Worm (Caenorhabditis elegans) whole organism, late embryonic: Measurements from ENCODE around the gene F13A7.7.

Source experiments
- Y22D7AL.16 ChIP-seq: sonication (generic microtip); optimal IDR thresholded peaks from 2 replicates; lab custom pipeline; 2016; ENCODE audit warnings: missing genetic modification characterization, missing compliant biosample characterization
- ahr-1 ChIP-seq: sonication (generic microtip); optimal IDR thresholded peaks from 2 replicates; lab custom pipeline; 2016; ENCODE audit warnings: missing genetic modification characterization, missing compliant biosample characterization
- ceh-14 ChIP-seq: sonication (generic microtip); optimal IDR thresholded peaks from 2 replicates; lab custom pipeline; 2016; ENCODE audit warnings: missing genotype, missing genetic modification characterization, missing compliant biosample characterization
- ceh-18 ChIP-seq: sonication (generic microtip); optimal IDR thresholded peaks from 2 replicates; lab custom pipeline; 2016; ENCODE audit warnings: missing genetic modification characterization, missing compliant biosample characterization
- ceh-31 ChIP-seq: sonication (generic microtip); optimal IDR thresholded peaks from 2 replicates; lab custom pipeline; 2016; ENCODE audit warnings: missing genetic modification characterization, missing compliant biosample characterization
- dmd-4 ChIP-seq: sonication (generic microtip); optimal IDR thresholded peaks from 2 replicates; lab custom pipeline; 2016; ENCODE audit warnings: borderline replicate concordance, missing genetic modification characterization, missing compliant biosample characterization
- elt-4 ChIP-seq: sonication (generic microtip); optimal IDR thresholded peaks from 2 replicates; lab custom pipeline; 2016; ENCODE audit warnings: missing genetic modification characterization, missing compliant biosample characterization
- fkh-10 ChIP-seq: fragments of 150-350 bp; optimal IDR thresholded peaks from 2 replicates; lab custom pipeline; 2014; ENCODE audit warnings: missing biosample characterization, missing genetic modification reagents, missing genetic modification characterization
- hlh-13 ChIP-seq: fragments of 200-800 bp; sonication (Bioruptor generic); optimal IDR thresholded peaks from 2 replicates; lab custom pipeline; 2018; ENCODE audit warnings: mild to moderate bottlenecking, missing genetic modification characterization, missing compliant biosample characterization
- hlh-30 ChIP-seq: sonication (generic microtip); optimal IDR thresholded peaks from 2 replicates; lab custom pipeline; 2017; ENCODE audit warnings: antibody characterized with exemption, missing genetic modification characterization, missing compliant biosample characterization; ENCODE audit not compliant: insufficient read depth
- nfya-1 ChIP-seq: sonication (generic microtip); optimal IDR thresholded peaks from 2 replicates; lab custom pipeline; 2017; ENCODE audit warnings: missing genetic modification characterization, mild to moderate bottlenecking, missing compliant biosample characterization, antibody characterized with exemption, moderate library complexity
- nhr-11 ChIP-seq: fragments of 150-350 bp; optimal IDR thresholded peaks from 2 replicates; lab custom pipeline; 2014; ENCODE audit warnings: missing biosample characterization, missing genetic modification characterization
- pha-4 ChIP-seq: fragments of 150-350 bp; optimal IDR thresholded peaks from 2 replicates; lab custom pipeline; 2018; ENCODE audit warnings: missing biosample characterization, missing genetic modification reagents, missing genetic modification characterization
- unc-86 ChIP-seq: sonication (generic microtip); optimal IDR thresholded peaks from 2 replicates; lab custom pipeline; 2016; ENCODE audit warnings: missing genetic modification characterization, missing compliant biosample characterization

ce11 chrV:16377849-16378248, 5.8 kb downstream of the F13A7.7 start, which contains the start of gene F13A7.1:
- TF ChIP-seq Y22D7AL.16 (tag; lab: Kevin White, UChicago) (no peak), unc-86 (tag; lab: Kevin White, UChicago) (no peak), fkh-10 (no peak), pha-4 (tag; lab: Kevin White, UChicago) (no peak), ahr-1 (tag; lab: Kevin White, UChicago) (no peak), ceh-14 (tag; lab: Kevin White, UChicago) (no peak), hlh-30 (tag; lab: Kevin White, UChicago) (no peak), ceh-31 (tag; lab: Kevin White, UChicago) (no peak), hlh-13 (GFP tag; lab: Kevin White, UChicago) (no peak), ceh-18 (no peak), elt-4 (no peak), nhr-11 (no peak), nfya-1 (tag; lab: Kevin White, UChicago) (no peak), dmd-4 (tag; lab: Kevin White, UChicago) (no peak)
